Worm (Caenorhabditis elegans): ENCODE measurements around the gene dmsr-15.

DNA sequence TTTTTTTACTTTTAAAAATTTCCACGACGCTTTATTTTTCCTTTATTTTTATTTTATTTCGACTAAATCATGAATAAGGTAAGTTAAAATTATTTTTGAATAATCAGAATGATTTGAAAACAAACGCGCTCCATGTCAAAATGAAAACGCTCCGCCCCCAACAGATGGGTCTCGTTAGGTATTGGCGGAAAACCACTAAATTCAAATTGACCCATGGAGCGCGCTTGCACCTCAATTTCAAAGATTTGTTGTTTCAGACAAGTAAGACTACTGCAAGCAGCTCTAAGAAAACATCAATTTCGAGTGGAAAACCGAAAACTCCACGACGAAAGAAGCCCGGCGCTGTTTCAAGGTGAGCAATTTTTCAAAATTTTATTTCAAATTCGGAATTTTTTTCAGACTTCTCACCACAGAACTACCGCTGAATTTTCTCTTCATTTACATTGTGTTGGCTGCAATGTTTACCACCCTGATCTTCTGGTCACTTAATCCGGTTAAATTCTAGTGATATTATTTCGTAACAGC is 40.7 kb downstream of the dmsr-15 start, which contains the start of gene ZC404.2:
- TF ChIP-seq nhr-11 (tag; optimal IDR thresholded peaks at IDR 0.05) (no peak), ztf-11 (tag; optimal IDR thresholded peaks at IDR 0.05) (no peak), unc-55 (GFP tag; optimal IDR thresholded peaks at IDR 0.05) (no peak), skn-1 (tag; optimal IDR thresholded peaks at IDR 0.05) (no peak), blmp-1 (tag; optimal IDR thresholded peaks at IDR 0.05; ENCODE audit: insufficient read depth) (no peak), elt-1 (tag; optimal IDR thresholded peaks at IDR 0.05) (no peak), mdl-1 (tag; optimal IDR thresholded peaks at IDR 0.05) (no peak), nhr-237 (tag; optimal IDR thresholded peaks at IDR 0.05) (no peak)
